Worm (Caenorhabditis elegans): ENCODE results near the gene F42E8.1.
A peak's percentile ranks its signal among the peaks of the same experiment; 100 is the strongest.

F42E8.1 gene

ce11 chrV:13041666-13042065 is 20.3 kb upstream of the F42E8.1 start, which contains the start of gene scyl-1 (continued):
- TF ChIP-seq nhr-76 (tag; optimal IDR thresholded peaks at IDR 0.05): no peak
- TF ChIP-seq unc-130 (GFP tag; optimal IDR thresholded peaks at IDR 0.05): no peak
- peak; percentile 48 for TF ChIP-seq nhr-25 (tag; optimal IDR thresholded peaks at IDR 0.05; ENCODE audit: borderline replicate concordance, insufficient read depth)
- no peak for TF ChIP-seq mep-1 (tag; optimal IDR thresholded peaks at IDR 0.05)
- TF ChIP-seq lin-29 (GFP tag; IDR thresholded peaks at IDR 0.05): 0 out of 2 replicates have a peak, but pooled peaks have one; percentile 21
- TF ChIP-seq zip-11 (GFP tag; IDR thresholded peaks at IDR 0.05): no peak
- no peak; the same call in 1 of the 2 replicates for TF ChIP-seq lin-38 (GFP tag; IDR thresholded peaks at IDR 0.05)
- no peak for TF ChIP-seq lir-3 (tag; optimal IDR thresholded peaks at IDR 0.05)
- TF ChIP-seq zag-1 (tag; optimal IDR thresholded peaks at IDR 0.05): no peak
- TF ChIP-seq ZK337.2 (GFP tag; IDR thresholded peaks at IDR 0.05): no peak
- peak in 1 of 2 experiments; percentile 46 for TF ChIP-seq hif-1 (tag; optimal IDR thresholded peaks at IDR 0.05)
- no peak for TF ChIP-seq attf-4 (tag; optimal IDR thresholded peaks at IDR 0.05)
- TF ChIP-seq nhr-237 (tag; optimal IDR thresholded peaks at IDR 0.05): no peak
- no peak for TF ChIP-seq D1046.2 (GFP tag; IDR thresholded peaks at IDR 0.05)
- TF ChIP-seq daf-19 (GFP tag; conservative IDR thresholded peaks at IDR 0.05): no peak
- TF ChIP-seq madf-5 (GFP tag; IDR thresholded peaks at IDR 0.05): no peak
- TF ChIP-seq ama-1 (optimal IDR thresholded peaks at IDR 0.05): no peak
- peak; percentile 23 for TF ChIP-seq fkh-10 (GFP tag; optimal IDR thresholded peaks at IDR 0.05)
- no peak for TF ChIP-seq daf-8 (GFP tag; IDR thresholded peaks at IDR 0.05)
- TF ChIP-seq zip-2 (tag; optimal IDR thresholded peaks at IDR 0.05): no peak
- no peak for TF ChIP-seq ceh-44 (GFP tag; IDR thresholded peaks at IDR 0.05)
- TF ChIP-seq ztf-7 (tag; optimal IDR thresholded peaks at IDR 0.05): no peak
- no peak for TF ChIP-seq madf-9 (GFP tag; conservative IDR thresholded peaks at IDR 0.05)
- no peak for TF ChIP-seq dmd-8 (GFP tag; IDR thresholded peaks at IDR 0.05)
- TF ChIP-seq pha-4 (GFP tag; IDR thresholded peaks at IDR 0.05): no peak
- no peak for TF ChIP-seq pha-4 (tag; optimal IDR thresholded peaks at IDR 0.05)
- TF ChIP-seq nhr-77 (tag; optimal IDR thresholded peaks at IDR 0.05): peak; percentile 56
- TF ChIP-seq lim-7 (GFP tag; IDR thresholded peaks at IDR 0.05): no peak

ce11 chrV:13043195-13043762 is 18.7 kb upstream of the F42E8.1 start, which contains the start of gene lap-2:
Gene lap-2, plus strand, starts transcription at chrV:13043712.
- TF ChIP-seq daf-16 (GFP tag; optimal IDR thresholded peaks at IDR 0.05) (peak in 1 of 2 experiments; percentile 47), daf-16 (tag; optimal IDR thresholded peaks at IDR 0.05) (peak; percentile 52), nhr-111 (GFP tag; optimal IDR thresholded peaks at IDR 0.05) (no peak), snpc-4 (tag; optimal IDR thresholded peaks at IDR 0.05) (no peak), zag-1 (tag; optimal IDR thresholded peaks at IDR 0.05) (no peak), zfp-3 (GFP tag; conservative IDR thresholded peaks at IDR 0.05) (no peak), lin-39 (tag; optimal IDR thresholded peaks at IDR 0.05) (no peak), attf-4 (tag; optimal IDR thresholded peaks at IDR 0.05) (no peak), mxl-3 (GFP tag; optimal IDR thresholded peaks at IDR 0.05) (peak; percentile 68), lin-1 (GFP tag; IDR thresholded peaks at IDR 0.05) (no peak), ceh-20 (GFP tag; IDR thresholded peaks at IDR 0.05) (peak; percentile 93), aly-2 (tag; optimal IDR thresholded peaks at IDR 0.05) (no peak), hlh-11 (tag; optimal IDR thresholded peaks at IDR 0.05) (peak; percentile 90), ztf-7 (tag; optimal IDR thresholded peaks at IDR 0.05) (no peak), nhr-42 (GFP tag; IDR thresholded peaks at IDR 0.05) (no peak), nhr-48 (tag; optimal IDR thresholded peaks at IDR 0.05) (peak; percentile 65), arid-1 (GFP tag; conservative IDR thresholded peaks at IDR 0.05) (no peak), aha-1 (tag) (peak; percentile 25), php-3 (GFP tag; IDR thresholded peaks at IDR 0.05) (peak; percentile 97), mdt-29 (GFP tag; IDR thresholded peaks at IDR 0.05) (0 out of 2 replicates have a peak, but pooled peaks have one; percentile 44), skn-1 (tag; optimal IDR thresholded peaks at IDR 0.05) (no peak), unc-39 (tag; optimal IDR thresholded peaks at IDR 0.05) (no peak), lin-13 (GFP tag; optimal IDR thresholded peaks at IDR 0.05) (peak; percentile 69), hmg-1.1 (GFP tag; IDR thresholded peaks at IDR 0.05) (no peak), set-16 (GFP tag; IDR thresholded peaks at IDR 0.05) (no peak), dve-1 (tag; optimal IDR thresholded peaks at IDR 0.05; ENCODE audit: insufficient read depth) (peak; percentile 85), nhr-102 (tag; optimal IDR thresholded peaks at IDR 0.05) (peak; percentile 75), spr-1 (tag; optimal IDR thresholded peaks at IDR 0.05) (no peak)

Data from whole organism, L4 larva.